Worm (Caenorhabditis elegans): ENCODE results near the gene slr-2.

ce11 chrV:18127192-18127591, 40.3 kb downstream of the slr-2 start, which contains the start of gene fbxa-211:
- TF ChIP-seq elt-3 (tag; optimal IDR thresholded peaks at IDR 0.05), result no peak
- TF ChIP-seq snpc-4 (tag; optimal IDR thresholded peaks at IDR 0.05), result no peak
- no peak for TF ChIP-seq nhr-25 (tag; optimal IDR thresholded peaks at IDR 0.05)
- TF ChIP-seq unc-62 (GFP tag; optimal IDR thresholded peaks at IDR 0.05), result no peak
- no peak for TF ChIP-seq zag-1 (tag; optimal IDR thresholded peaks at IDR 0.05)
- no peak for TF ChIP-seq sem-4 (tag; optimal IDR thresholded peaks at IDR 0.05)

Measured in whole organism, L2 larva.